Worm (Caenorhabditis elegans): ENCODE data around the gene srsx-15.

DNA sequence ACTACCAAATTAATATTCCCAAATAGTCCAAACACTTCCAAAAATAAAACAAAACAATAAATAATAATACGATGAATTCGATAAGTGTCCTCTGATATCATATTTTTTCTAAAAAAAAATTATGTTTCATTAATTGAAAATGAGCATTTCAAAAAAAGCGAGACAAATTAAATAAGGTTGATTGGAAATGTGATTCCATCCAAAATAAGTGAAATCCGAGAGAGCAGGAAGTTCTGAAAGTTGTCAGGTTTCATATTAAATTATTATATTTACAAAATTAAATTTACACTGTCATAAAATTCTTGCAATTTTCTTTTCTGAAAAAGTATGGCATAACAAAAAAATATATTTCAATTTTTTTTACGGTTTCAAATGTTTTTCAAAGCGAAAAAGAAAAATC lies 3.4 kb upstream of the srsx-15 start, which contains the start of gene srsx-14:
- no peak for TF ChIP-seq ces-1 (GFP tag; optimal IDR thresholded peaks at IDR 0.05)
- no peak for TF ChIP-seq unc-62 (GFP tag; optimal IDR thresholded peaks at IDR 0.05)
- TF ChIP-seq unc-120 (tag; optimal IDR thresholded peaks at IDR 0.05; ENCODE audit: poor library complexity, severe bottlenecking) = no peak
- TF ChIP-seq cnd-1 (tag; optimal IDR thresholded peaks at IDR 0.05) = no peak
- no peak for TF ChIP-seq pha-4 (tag; optimal IDR thresholded peaks at IDR 0.05)
- no peak for TF ChIP-seq lsy-2 (tag; optimal IDR thresholded peaks at IDR 0.05)
- TF ChIP-seq mep-1 (tag; optimal IDR thresholded peaks at IDR 0.05) = no peak
- no peak for TF ChIP-seq zip-8 (tag; optimal IDR thresholded peaks at IDR 0.05)
- no peak for TF ChIP-seq mab-5 (tag; optimal IDR thresholded peaks at IDR 0.05)
- TF ChIP-seq blmp-1 (tag; optimal IDR thresholded peaks at IDR 0.05) = no peak

All from whole organism, mixed stage, embryonic.